Worm (Caenorhabditis elegans): ENCODE data around the gene lgg-2.

DNA sequence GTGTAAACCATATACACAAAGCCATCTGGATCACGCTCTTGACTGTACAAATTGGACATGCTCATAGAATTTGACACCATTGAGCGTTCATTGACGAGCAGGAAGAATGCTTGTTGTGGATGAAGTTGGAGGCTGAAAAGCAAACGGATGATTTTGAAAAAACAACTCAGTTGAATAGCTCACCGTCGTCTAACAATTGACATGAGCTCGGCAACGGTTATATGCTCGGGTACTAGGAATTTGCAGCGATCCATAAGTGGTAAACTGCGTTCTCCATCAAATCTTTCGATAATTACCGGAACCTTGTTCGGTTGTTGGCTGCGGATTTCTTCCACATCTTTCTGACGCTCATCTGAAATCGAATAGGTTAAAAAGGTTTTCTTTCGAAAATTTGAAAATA, 917 bp downstream of the lgg-2 start:
- no peak for TF ChIP-seq flt-1 (GFP tag; IDR thresholded peaks at IDR 0.05)
- TF ChIP-seq ztf-23 (GFP tag; IDR thresholded peaks at IDR 0.05): no peak

All from whole organism, midembryonic.